Fruit fly (Drosophila melanogaster): ENCODE results near the gene CG6761.

The CG6761 gene

DNA sequence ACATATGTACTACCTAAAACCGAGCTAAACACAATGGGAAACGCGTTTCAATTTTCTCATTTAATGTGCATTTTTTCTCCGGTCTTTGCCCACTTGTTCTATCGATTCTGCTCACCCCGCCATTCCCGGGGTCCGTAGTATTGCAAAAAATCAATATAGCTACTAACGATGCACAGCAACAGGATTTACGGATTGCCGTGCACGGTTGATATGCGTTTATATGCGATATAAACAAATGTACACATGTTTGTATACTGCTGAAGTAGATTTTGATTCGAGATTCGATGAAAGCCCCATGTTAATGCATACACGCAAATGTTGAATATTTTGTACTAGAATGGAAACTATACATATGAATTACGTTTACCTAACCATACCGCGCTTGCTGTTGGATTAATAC lies 13.7 kb upstream of the CG6761 start:
- TF ChIP-seq CG11398 (GFP tag; optimal IDR thresholded peaks at IDR 0.05) (no peak), CG10959 (GFP tag; IDR thresholded peaks at IDR 0.05) (no peak), CG18011 (GFP tag; optimal IDR thresholded peaks at IDR 0.05) (no peak), onecut (GFP tag; IDR thresholded peaks at IDR 0.05) (peak; percentile 52), CG2116 (GFP tag; optimal IDR thresholded peaks at IDR 0.05) (no peak), CG17328 (GFP tag; IDR thresholded peaks at IDR 0.05) (no peak), CG3726 (GFP tag; IDR thresholded peaks at IDR 0.05) (no peak)

DNA sequence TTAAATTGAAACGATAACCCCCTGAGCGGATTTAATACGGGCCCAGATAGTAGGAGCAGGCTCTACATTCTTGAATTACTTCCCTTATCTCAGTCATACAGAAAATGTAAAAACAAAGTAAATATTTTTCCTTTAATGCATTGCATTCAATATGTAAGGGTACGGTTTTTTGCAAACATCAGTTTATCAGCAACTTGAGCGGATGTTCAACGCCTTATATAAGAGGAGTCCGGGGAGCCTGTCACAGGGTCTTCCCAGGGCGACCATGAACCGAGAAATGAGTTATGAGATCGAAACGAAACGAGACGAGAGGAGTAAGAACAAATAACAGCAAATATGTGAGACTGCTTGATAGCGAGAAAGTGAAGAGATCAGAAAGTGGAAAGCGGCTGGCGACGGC lies 13.2 kb upstream of the CG6761 start:
- TF ChIP-seq CG11247 (GFP tag; IDR thresholded peaks at IDR 0.05), result no peak
- no peak for TF ChIP-seq usp (GFP tag; optimal IDR thresholded peaks at IDR 0.05)
- TF ChIP-seq NC2β (GFP tag; optimal IDR thresholded peaks at IDR 0.05), result no peak
- peak in 1 of 2 experiments; percentile 40 for TF ChIP-seq Pdp1 (GFP tag; optimal IDR thresholded peaks at IDR 0.05)
- TF ChIP-seq sisA (GFP tag; IDR thresholded peaks at IDR 0.05), result no peak
- peak; percentile 62 for TF ChIP-seq gcm (GFP tag; optimal IDR thresholded peaks at IDR 0.05)
- no peak for TF ChIP-seq CG14441 (GFP tag; IDR thresholded peaks at IDR 0.05)

DNA sequence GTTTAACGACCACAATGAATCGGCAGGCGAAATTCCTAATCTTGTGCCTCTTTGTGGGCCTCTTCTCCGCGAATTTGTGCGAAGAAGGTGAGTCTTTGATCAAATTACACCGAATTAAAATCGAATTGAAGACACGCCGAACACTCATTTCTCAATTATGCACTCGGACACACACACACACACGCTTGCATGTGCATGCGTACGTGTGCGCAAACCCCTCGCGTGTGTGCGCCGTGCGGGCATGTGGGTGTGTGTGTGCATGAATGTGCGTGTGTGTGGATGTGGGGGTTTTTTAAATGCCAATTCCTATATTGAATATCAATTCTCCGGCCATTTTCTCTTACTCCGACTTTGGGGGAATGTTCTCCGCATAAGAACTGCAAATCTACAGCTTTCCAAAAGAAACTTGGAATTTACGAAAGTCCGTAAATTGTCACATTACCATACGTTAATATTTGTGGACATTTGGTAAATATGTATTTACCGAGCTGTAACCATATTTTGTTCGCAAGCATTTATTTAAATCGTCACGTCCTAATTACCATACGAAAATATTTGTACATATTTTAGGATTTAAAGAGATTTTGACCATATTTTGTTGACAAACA lies 11.2 kb upstream of the CG6761 start:
- no peak for TF ChIP-seq stwl (tag; optimal IDR thresholded peaks at IDR 0.05)
- no peak for TF ChIP-seq twi (tag; optimal IDR thresholded peaks at IDR 0.05)
- TF ChIP-seq ab (GFP tag; optimal IDR thresholded peaks at IDR 0.05), result no peak
- no peak for TF ChIP-seq CG1832 (GFP tag; optimal IDR thresholded peaks at IDR 0.05)
- TF ChIP-seq yki (optimal IDR thresholded peaks at IDR 0.05), result no peak
- no peak for TF ChIP-seq scrt (GFP tag; optimal IDR thresholded peaks at IDR 0.05)
- no peak for TF ChIP-seq so (GFP tag; IDR thresholded peaks at IDR 0.05)
- no peak for TF ChIP-seq aop (GFP tag; IDR thresholded peaks at IDR 0.05)
- peak; percentile 44 for TF ChIP-seq sd (tag; optimal IDR thresholded peaks at IDR 0.05)
- TF ChIP-seq tx (GFP tag; optimal IDR thresholded peaks at IDR 0.05), result no peak
- TF ChIP-seq nau (GFP tag; optimal IDR thresholded peaks at IDR 0.05), result no peak
- TF ChIP-seq CG14710 (tag; optimal IDR thresholded peaks at IDR 0.05), result no peak
- no peak for TF ChIP-seq Hand (GFP tag; optimal IDR thresholded peaks at IDR 0.05)
- TF ChIP-seq caup (GFP tag; optimal IDR thresholded peaks at IDR 0.05; ENCODE audit: severe bottlenecking), result no peak
- TF ChIP-seq E2f2 (GFP tag; IDR thresholded peaks at IDR 0.05), result no peak
- TF ChIP-seq sima (GFP tag; optimal IDR thresholded peaks at IDR 0.05), result no peak
- TF ChIP-seq repo (GFP tag; optimal IDR thresholded peaks at IDR 0.05), result no peak
- no peak for TF ChIP-seq Meics (GFP tag; optimal IDR thresholded peaks at IDR 0.05)
- TF ChIP-seq dati (GFP tag; IDR thresholded peaks at IDR 0.05), result no peak
- no peak for TF ChIP-seq Tbp (GFP tag; optimal IDR thresholded peaks at IDR 0.05)
- TF ChIP-seq CG7556 (GFP tag; optimal IDR thresholded peaks at IDR 0.05), result no peak
- no peak for TF ChIP-seq CG4282 (GFP tag; optimal IDR thresholded peaks at IDR 0.05)
- TF ChIP-seq ash1 (GFP tag; optimal IDR thresholded peaks at IDR 0.05), result no peak
- TF ChIP-seq sens (GFP tag), result no peak
- peak; percentile 22 for TF ChIP-seq CG4617 (GFP tag; optimal IDR thresholded peaks at IDR 0.05; ENCODE audit: borderline replicate concordance)
- no peak for TF ChIP-seq lov (optimal IDR thresholded peaks at IDR 0.05)
- TF ChIP-seq lov (GFP tag; IDR thresholded peaks at IDR 0.05), result no peak
- no peak for TF ChIP-seq pnt (GFP tag; optimal IDR thresholded peaks at IDR 0.05)
- TF ChIP-seq CG31224 (GFP tag; IDR thresholded peaks at IDR 0.05), result no peak
- no peak for TF ChIP-seq p53 (GFP tag; optimal IDR thresholded peaks at IDR 0.05)
- TF ChIP-seq cg (GFP tag; optimal IDR thresholded peaks at IDR 0.05), result peak; percentile 100
- 0 out of 2 replicates have a peak, but pooled peaks have one; percentile 17 for TF ChIP-seq CG14441 (GFP tag; IDR thresholded peaks at IDR 0.05)
- TF ChIP-seq h (optimal IDR thresholded peaks at IDR 0.05), result no peak
- no peak for TF ChIP-seq Dp (GFP tag; optimal IDR thresholded peaks at IDR 0.05)
- TF ChIP-seq CG11398 (GFP tag; optimal IDR thresholded peaks at IDR 0.05), result no peak
- no peak for TF ChIP-seq shn (GFP tag; optimal IDR thresholded peaks at IDR 0.05)
- TF ChIP-seq CG2889 (GFP tag; IDR thresholded peaks at IDR 0.05), result no peak
- TF ChIP-seq cas (GFP tag; IDR thresholded peaks at IDR 0.05), result no peak
